Worm (Caenorhabditis elegans) whole organism, L3 larva: ENCODE measurements around the gene Y32F6B.1.

Experiments used
- R02D3.7 ChIP-seq: fragments of 150-350 bp; optimal IDR thresholded peaks from 2 replicates; lab custom pipeline; 2014; ENCODE audit warnings: missing biosample characterization, missing genetic modification characterization
- ZK546.5 ChIP-seq: sonication (generic microtip); optimal IDR thresholded peaks from 2 replicates; lab custom pipeline; 2017; ENCODE audit warnings: missing biosample characterization, missing genetic modification characterization
- ama-1 ChIP-seq: fragments of 150-350 bp; optimal IDR thresholded peaks from 2 replicates; lab custom pipeline; 2018
- daf-12 ChIP-seq: fragments of 150-350 bp; optimal IDR thresholded peaks from 2 replicates; lab custom pipeline; 2014; ENCODE audit warnings: missing biosample characterization, missing genetic modification reagents, missing genetic modification characterization
- egl-5 ChIP-seq: fragments of 150-350 bp; optimal IDR thresholded peaks from 2 replicates; lab custom pipeline; 2017; ENCODE audit warnings: missing biosample characterization, missing genetic modification reagents, missing genetic modification characterization, inconsistent platforms
- elt-1 ChIP-seq: fragments of 150-350 bp; optimal IDR thresholded peaks from 2 replicates; lab custom pipeline; 2014; ENCODE audit warnings: missing biosample characterization, missing genetic modification characterization
- elt-2 ChIP-seq: sonication (generic microtip); optimal IDR thresholded peaks from 2 replicates; lab custom pipeline; 2016; ENCODE audit warnings: missing genetic modification reagents, mild to moderate bottlenecking, missing genetic modification characterization, missing compliant biosample characterization
- elt-3 ChIP-seq, 3 experiments: fragments of 150-350 bp in 1 of 3; sonication (generic microtip) in 2 of 3; optimal IDR thresholded peaks; 2 replicates in 2 of 3; 4 replicates in 1 of 3; lab custom pipeline; 2014 to 2017; ENCODE audit warnings: missing biosample characterization in 3 of 3, missing genetic modification characterization in 3 of 3
- eor-1 ChIP-seq, 2 experiments: fragments of 150-350 bp; optimal IDR thresholded peaks; 2 replicates each; lab custom pipeline; 2014 to 2018; ENCODE audit warnings: missing biosample characterization in 2 of 2, missing genetic modification characterization in 2 of 2
- fkh-10 ChIP-seq: sonication (generic microtip); optimal IDR thresholded peaks from 2 replicates; lab custom pipeline; 2017; ENCODE audit warnings: missing biosample characterization, missing genetic modification reagents, missing genetic modification characterization
- fkh-2 ChIP-seq: fragments of 150-350 bp; optimal IDR thresholded peaks from 2 replicates; lab custom pipeline; 2014; ENCODE audit warnings: missing biosample characterization, missing genetic modification reagents, missing genetic modification characterization
- fos-1 ChIP-seq: fragments of 150-350 bp; optimal IDR thresholded peaks from 2 replicates; lab custom pipeline; 2014; ENCODE audit warnings: missing biosample characterization, missing genetic modification characterization
- hmg-11 ChIP-seq: sonication (generic microtip); optimal IDR thresholded peaks from 2 replicates; lab custom pipeline; 2016; ENCODE audit warnings: missing genetic modification characterization, missing compliant biosample characterization
- lin-39 ChIP-seq: fragments of 150-350 bp; optimal IDR thresholded peaks from 2 replicates; lab custom pipeline; 2018; ENCODE audit warnings: missing biosample characterization, missing genetic modification reagents, missing genetic modification characterization
- lsy-12 ChIP-seq: sonication (generic microtip); optimal IDR thresholded peaks from 2 replicates; lab custom pipeline; 2016; ENCODE audit warnings: mild to moderate bottlenecking, missing genetic modification characterization, missing compliant biosample characterization
- mdl-1 ChIP-seq: fragments of 150-350 bp; optimal IDR thresholded peaks from 2 replicates; lab custom pipeline; 2014; ENCODE audit warnings: missing biosample characterization, missing genetic modification characterization
- mml-1 ChIP-seq: fragments of 150-350 bp; sonication (generic microtip); optimal IDR thresholded peaks from 3 replicates; lab custom pipeline; 2014; ENCODE audit warnings: missing biosample characterization, missing genetic modification characterization
- nfya-1 ChIP-seq: sonication (generic microtip); optimal IDR thresholded peaks from 2 replicates; lab custom pipeline; 2017; ENCODE audit warnings: missing genetic modification characterization, mild to moderate bottlenecking, missing compliant biosample characterization, antibody characterized with exemption, moderate library complexity; ENCODE audit not compliant: insufficient read depth
- nhr-12 ChIP-seq: fragments of 150-350 bp; optimal IDR thresholded peaks from 2 replicates; lab custom pipeline; 2014; ENCODE audit warnings: missing biosample characterization, missing genetic modification characterization
- nhr-237 ChIP-seq: fragments of 150-350 bp; optimal IDR thresholded peaks from 2 replicates; lab custom pipeline; 2014; ENCODE audit warnings: missing biosample characterization, missing genetic modification characterization
- nhr-25 ChIP-seq: sonication (generic microtip); optimal IDR thresholded peaks from 2 replicates; lab custom pipeline; 2017; ENCODE audit warnings: missing biosample characterization, missing genetic modification characterization
- nhr-28 ChIP-seq: fragments of 150-350 bp; optimal IDR thresholded peaks from 2 replicates; lab custom pipeline; 2014; ENCODE audit warnings: missing biosample characterization, missing genetic modification characterization
- nhr-67 ChIP-seq: fragments of 150-350 bp; optimal IDR thresholded peaks from 2 replicates; lab custom pipeline; 2014; ENCODE audit warnings: missing biosample characterization, missing genetic modification characterization
- nhr-77 ChIP-seq: fragments of 150-350 bp; optimal IDR thresholded peaks from 2 replicates; lab custom pipeline; 2014; ENCODE audit warnings: missing biosample characterization, missing genetic modification characterization
- pha-4 ChIP-seq: fragments of 150-350 bp; optimal IDR thresholded peaks from 2 replicates; lab custom pipeline; 2014; ENCODE audit warnings: missing biosample characterization, missing genetic modification reagents, missing genetic modification characterization
- pqm-1 ChIP-seq: fragments of 150-350 bp; optimal IDR thresholded peaks from 2 replicates; lab custom pipeline; 2017; ENCODE audit warnings: missing biosample characterization, missing genetic modification characterization, inconsistent platforms
- sea-2 ChIP-seq: fragments of 150-350 bp; sonication (generic microtip); optimal IDR thresholded peaks from 4 replicates; lab custom pipeline; 2014; ENCODE audit warnings: missing biosample characterization, missing genetic modification reagents, missing genetic modification characterization
- skn-1 ChIP-seq: fragments of 150-350 bp; optimal IDR thresholded peaks from 2 replicates; lab custom pipeline; 2014; ENCODE audit warnings: missing biosample characterization, missing genetic modification characterization
- ztf-11 ChIP-seq: fragments of 150-350 bp; optimal IDR thresholded peaks from 2 replicates; lab custom pipeline; 2014; ENCODE audit warnings: missing biosample characterization, missing genetic modification characterization

Gene Y32F6B.1

DNA sequence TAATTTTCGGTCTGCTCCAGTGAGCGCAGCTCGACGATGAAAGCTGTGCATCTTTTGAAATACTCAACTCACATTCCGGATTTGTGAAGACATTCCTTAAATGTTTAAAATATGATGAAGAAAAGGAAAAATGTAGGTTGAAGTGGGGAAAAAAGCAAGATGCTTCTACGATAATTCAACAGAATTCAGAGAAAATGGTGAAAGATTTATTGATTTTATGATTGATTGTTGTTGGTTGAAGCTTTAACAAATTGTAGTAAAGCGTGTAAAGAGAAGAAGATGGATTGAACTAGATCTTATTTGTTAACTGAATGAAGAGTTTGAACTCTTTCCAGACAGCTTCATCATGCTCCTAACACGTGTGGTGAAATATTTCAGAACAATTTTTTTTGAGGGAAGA is 5.5 kb upstream of the Y32F6B.1 start, which contains the start of gene ncx-5:
TSS of gene ncx-5 (minus strand) at position 101 of the 400 bp plus-strand sequence.
- TF ChIP-seq nfya-1 (no peak), pqm-1 (tag; lab: Kevin White, UChicago) (no peak), fkh-2 (tag; lab: Kevin White, UChicago) (no peak), lsy-12 (tag; lab: Kevin White, UChicago) (no peak), nhr-67 (tag; lab: Kevin White, UChicago) (no peak), R02D3.7 (tag; lab: Kevin White, UChicago) (no peak), nhr-237 (tag; lab: Kevin White, UChicago) (no peak), nhr-77 (tag; lab: Kevin White, UChicago) (no peak), fkh-10 (GFP tag; lab: Kevin White, UChicago) (no peak), egl-5 (tag; lab: Kevin White, UChicago) (no peak)

DNA sequence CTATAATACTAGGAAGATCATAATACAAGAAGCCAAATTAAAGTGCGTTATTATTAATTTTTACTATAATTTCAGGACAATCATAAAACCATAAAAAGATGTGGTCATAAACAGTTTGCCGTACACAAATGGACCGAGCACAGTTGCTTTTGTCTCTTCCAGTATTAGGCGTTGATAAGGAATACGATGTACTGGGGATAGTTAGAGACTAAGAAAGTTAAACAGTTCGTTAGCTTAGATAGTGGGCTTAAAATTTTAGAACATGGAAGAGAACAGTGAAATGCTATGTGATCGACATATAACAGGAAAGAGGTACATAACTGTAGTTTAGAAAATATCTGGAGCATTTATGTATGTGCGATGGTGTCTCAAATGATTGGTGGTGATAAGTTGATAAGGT is 849 bp upstream of the Y32F6B.1 start:
- TF ChIP-seq mml-1 (tag; lab: Kevin White, UChicago) (no peak), elt-2 (tag; lab: Kevin White, UChicago) (peak; percentile 73), pqm-1 (tag; lab: Kevin White, UChicago) (peak; percentile 59)
- TF ChIP-seq, all 47 proteins: peak for 2

DNA sequence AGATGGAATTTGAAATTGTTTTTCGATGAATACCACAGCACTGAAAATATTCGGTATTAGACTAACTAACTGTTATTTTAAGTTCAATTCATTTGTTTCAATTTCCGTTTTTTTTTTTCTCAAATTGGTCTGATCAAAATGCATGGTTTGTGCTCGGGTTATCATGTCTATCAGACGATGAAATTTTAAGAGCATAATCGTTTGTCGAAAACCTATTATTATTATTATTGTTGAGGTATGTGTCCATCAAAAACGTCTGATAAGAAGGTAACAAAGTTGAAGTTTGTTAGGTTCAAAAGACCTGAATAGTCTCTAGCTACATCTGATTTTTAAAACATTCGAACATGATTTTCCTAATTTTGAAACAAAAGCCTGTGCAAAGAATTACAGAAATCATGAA is 545 bp downstream of the Y32F6B.1 start:
- TF ChIP-seq elt-2 (tag; lab: Kevin White, UChicago) (peak; percentile 85), mml-1 (tag; lab: Kevin White, UChicago) (no peak), lsy-12 (tag; lab: Kevin White, UChicago) (no peak), pqm-1 (tag; lab: Kevin White, UChicago) (peak; percentile 16)

DNA sequence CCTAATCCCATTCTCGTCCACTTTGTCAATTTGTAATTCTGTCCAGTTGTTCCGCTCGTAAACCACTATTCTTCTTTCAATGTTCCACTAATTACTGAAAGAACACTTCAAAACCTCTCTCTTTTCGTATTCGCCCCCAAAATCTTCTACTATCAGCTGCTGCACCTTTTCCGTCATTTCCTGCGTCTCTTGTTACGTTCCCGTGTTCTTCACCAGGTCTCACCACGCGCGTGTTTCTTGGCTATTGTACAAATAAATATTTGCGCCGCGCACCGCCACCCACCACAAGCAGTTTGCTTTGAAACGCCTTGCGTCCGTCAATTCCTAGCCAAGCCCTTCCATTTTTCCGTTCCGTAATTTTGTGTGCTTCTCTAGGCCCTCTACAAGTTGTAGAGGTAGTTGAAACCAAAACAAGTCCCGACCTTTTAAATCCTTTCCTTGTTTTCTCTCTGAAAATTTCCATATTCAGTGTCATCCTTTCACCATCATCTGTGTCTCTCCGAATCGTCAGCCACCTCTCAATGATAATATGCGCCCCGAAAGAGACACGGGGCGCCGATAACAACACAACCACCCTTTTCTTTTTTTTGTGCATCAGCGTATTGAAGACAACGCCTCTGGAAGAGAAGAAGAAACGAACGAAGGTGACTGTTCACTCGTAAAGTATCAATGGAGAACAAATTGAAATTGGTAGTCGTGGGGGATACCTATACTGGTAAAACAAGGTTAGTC is 6.3 kb downstream of the Y32F6B.1 start, which contains the start of the genes crp-1 and Y32F6B.9:
TSS of gene crp-1 (plus strand) at position 468 of the 732 bp plus-strand sequence.
TSS of gene Y32F6B.9 (plus strand) at position 603 of the 732 bp plus-strand sequence.
- TF ChIP-seq pha-4 (tag; lab: Kevin White, UChicago): peak; percentile 7
- peak; percentile 27 for TF ChIP-seq elt-2 (tag; lab: Kevin White, UChicago)
- no peak for TF ChIP-seq skn-1 (tag; lab: Kevin White, UChicago)
- TF ChIP-seq pqm-1 (tag; lab: Kevin White, UChicago): peak; percentile 15

DNA sequence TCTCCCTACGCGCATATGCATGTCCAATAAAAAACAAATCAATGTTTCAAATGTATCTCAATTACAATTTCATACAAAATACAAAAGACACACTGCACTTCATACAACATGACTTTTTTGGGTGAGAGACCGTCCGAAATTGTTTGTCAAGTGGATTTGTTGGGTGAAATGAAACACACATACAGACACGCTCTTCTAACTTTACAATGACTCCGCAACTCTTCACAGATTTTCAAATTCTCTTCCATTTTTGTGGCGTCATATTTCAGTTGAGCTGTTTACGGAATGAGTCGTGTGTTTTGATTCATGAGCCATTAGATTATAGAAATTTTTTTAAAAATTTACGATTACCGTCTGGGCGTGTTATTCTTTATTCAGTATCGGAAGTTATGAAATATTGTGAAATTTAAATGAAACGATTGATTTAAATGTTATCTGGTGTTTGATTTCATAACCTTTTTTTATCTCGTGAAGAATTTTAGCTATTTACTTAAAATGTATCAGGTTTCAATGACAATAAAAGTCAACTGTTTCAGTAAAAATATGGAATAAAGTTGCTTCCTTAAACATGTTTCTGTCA is 7.6 kb downstream of the Y32F6B.1 start:
- TF ChIP-seq eor-1 (tag; optimal IDR thresholded peaks at IDR 0.05; lab: Kevin White, UChicago) (peak in 1 of 2 experiments; percentile 22), ama-1 (lab: Kevin White, UChicago) (peak; percentile 95), pha-4 (tag; lab: Kevin White, UChicago) (peak; percentile 46), elt-1 (tag; lab: Kevin White, UChicago) (no peak)

DNA sequence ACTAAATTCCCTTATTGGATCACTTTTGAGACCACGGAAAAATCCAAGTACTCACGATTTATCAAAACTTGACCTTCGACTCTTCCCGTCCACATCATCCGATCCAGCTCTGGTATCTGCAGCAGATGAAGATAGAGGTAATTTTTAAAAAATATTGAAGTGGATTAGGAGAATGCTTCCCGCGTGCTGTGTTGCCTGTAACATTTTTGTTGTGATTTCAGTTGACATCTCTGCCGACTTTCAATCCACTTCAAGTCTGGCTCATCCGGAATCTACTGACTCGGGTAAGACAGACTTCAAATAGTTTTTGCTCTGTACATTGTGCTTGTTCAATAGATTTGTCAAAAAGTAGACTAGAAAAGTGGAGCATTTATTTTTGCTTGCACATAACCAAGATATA is 9.1 kb downstream of the Y32F6B.1 start:
- no peak for TF ChIP-seq lsy-12 (tag; lab: Kevin White, UChicago)
- no peak for TF ChIP-seq elt-3 (tag; optimal IDR thresholded peaks at IDR 0.05; lab: Kevin White, UChicago)
- no peak for TF ChIP-seq nhr-25
- no peak for TF ChIP-seq nhr-12 (tag; lab: Kevin White, UChicago)
- TF ChIP-seq nhr-28 (tag; lab: Kevin White, UChicago): no peak
- no peak for TF ChIP-seq ztf-11 (tag; lab: Kevin White, UChicago)
- no peak for TF ChIP-seq sea-2
- TF ChIP-seq hmg-11 (tag; lab: Kevin White, UChicago): no peak
- no peak for TF ChIP-seq lin-39 (tag; lab: Kevin White, UChicago)
- no peak for TF ChIP-seq ZK546.5
- TF ChIP-seq daf-12 (tag; lab: Kevin White, UChicago): no peak
- TF ChIP-seq fos-1 (tag; lab: Kevin White, UChicago): no peak
- TF ChIP-seq nfya-1: no peak
- no peak for TF ChIP-seq mdl-1
